Worm (Caenorhabditis elegans): ENCODE results near the gene Y53G8AL.1.
A peak's percentile ranks its signal among the peaks of the same experiment; 100 is the strongest.

ce11 chrIII:3273141-3273540, 40.2 kb downstream of the Y53G8AL.1 start:
- TF ChIP-seq lin-11 (tag; optimal IDR thresholded peaks at IDR 0.05) (no peak), ztf-1 (GFP tag; conservative IDR thresholded peaks at IDR 0.05) (no peak), lin-13 (GFP tag; optimal IDR thresholded peaks at IDR 0.05) (peak; percentile 27), zag-1 (tag; optimal IDR thresholded peaks at IDR 0.05) (no peak)

All from whole organism, L2 larva.